Fruit fly (Drosophila melanogaster): ENCODE measurements around the gene if.
A peak's percentile ranks its signal among the peaks of the same experiment; 100 is the strongest.

The if gene

DNA sequence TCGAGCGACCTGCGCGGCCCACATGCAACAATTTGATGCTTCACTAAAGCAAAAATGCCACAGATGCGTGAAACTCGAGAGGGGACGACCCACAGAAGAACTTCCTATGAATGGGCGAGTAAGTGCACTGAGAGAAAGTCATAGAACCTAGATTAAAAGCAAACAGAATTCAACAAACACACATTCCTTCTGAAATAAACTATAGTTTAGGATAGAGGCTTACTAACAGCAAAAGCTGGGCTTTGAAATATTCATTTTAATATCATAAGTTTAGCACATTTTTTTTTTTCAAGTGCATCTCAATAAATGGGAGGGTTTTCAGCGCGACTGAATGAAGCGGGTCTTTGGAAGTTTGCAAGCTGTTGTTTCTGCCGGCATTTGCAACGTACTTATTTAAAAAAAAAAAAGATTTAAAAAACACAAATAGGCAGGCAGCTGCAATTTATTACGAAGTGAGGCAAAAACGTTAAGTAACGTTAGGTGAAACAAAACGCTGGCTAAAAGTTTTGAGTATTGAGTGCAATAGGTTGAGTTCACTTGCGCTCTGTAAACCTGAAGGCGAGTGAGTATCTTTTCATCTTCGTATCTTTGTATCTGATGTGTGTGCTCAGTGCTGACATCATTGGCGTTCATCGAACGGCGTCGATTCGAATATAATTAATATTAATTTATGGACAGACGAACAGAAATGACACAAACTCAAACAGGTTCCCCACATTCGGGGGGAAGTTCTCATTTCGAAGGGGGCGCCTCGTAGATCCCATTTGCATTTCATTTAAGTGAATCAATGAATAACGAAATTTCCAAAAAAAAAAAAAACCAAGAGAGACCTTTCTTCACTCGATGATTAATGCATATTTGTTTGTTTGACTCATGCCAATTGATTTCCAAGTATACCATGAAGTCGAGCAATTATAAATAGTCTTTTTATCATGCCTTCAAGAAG, 10.1 kb downstream of the if start (continued):
- no peak for TF ChIP-seq oc (tag; optimal IDR thresholded peaks at IDR 0.05)
- TF ChIP-seq CG10462 (GFP tag; optimal IDR thresholded peaks at IDR 0.05), result no peak
- peak; percentile 47; the same call in 1 of the 2 replicates for TF ChIP-seq ssp (GFP tag; IDR thresholded peaks at IDR 0.05)
- peak; percentile 17 for TF ChIP-seq CG1233 (GFP tag; optimal IDR thresholded peaks at IDR 0.05)
- no peak for TF ChIP-seq emc (GFP tag; optimal IDR thresholded peaks at IDR 0.05)
- no peak for TF ChIP-seq CG6654 (GFP tag; optimal IDR thresholded peaks at IDR 0.05)
- no peak for TF ChIP-seq CG12744 (GFP tag; optimal IDR thresholded peaks at IDR 0.05)
- TF ChIP-seq Dip3 (GFP tag; optimal IDR thresholded peaks at IDR 0.05), result no peak
- TF ChIP-seq chn (GFP tag; optimal IDR thresholded peaks at IDR 0.05), result peak; percentile 30
- no peak for TF ChIP-seq maf-S (GFP tag; optimal IDR thresholded peaks at IDR 0.05)
- no peak for TF ChIP-seq CTCF (GFP tag; optimal IDR thresholded peaks at IDR 0.05)
- no peak for TF ChIP-seq CG10431 (GFP tag; optimal IDR thresholded peaks at IDR 0.05)
- no peak for TF ChIP-seq Dbx (GFP tag; IDR thresholded peaks at IDR 0.05)
- TF ChIP-seq CG15514 (GFP tag; optimal IDR thresholded peaks at IDR 0.05), result no peak
- TF ChIP-seq sob (GFP tag; IDR thresholded peaks at IDR 0.05), result peak; percentile 59; the same call in 1 of the 2 replicates
- no peak for TF ChIP-seq Bgb (GFP tag; IDR thresholded peaks at IDR 0.05; ENCODE audit: partially characterized antibody)
- no peak for TF ChIP-seq CG17186 (GFP tag; optimal IDR thresholded peaks at IDR 0.05)
- no peak for TF ChIP-seq Dip2 (GFP tag; IDR thresholded peaks at IDR 0.05)
- TF ChIP-seq slbo (GFP tag; IDR thresholded peaks at IDR 0.05), result no peak
- peak; percentile 52 for TF ChIP-seq CG13624 (GFP tag; optimal IDR thresholded peaks at IDR 0.05)
- no peak for TF ChIP-seq rib (GFP tag; IDR thresholded peaks at IDR 0.05)
- no peak for TF ChIP-seq CG16813 (GFP tag; IDR thresholded peaks at IDR 0.05; ENCODE audit: partially characterized antibody)
- TF ChIP-seq HLH4C (GFP tag; IDR thresholded peaks at IDR 0.05; ENCODE audit: partially characterized antibody), result no peak
- TF ChIP-seq CG30431 (GFP tag; optimal IDR thresholded peaks at IDR 0.05), result peak; percentile 46
- peak; percentile 74; the same call in 2 of the 3 replicates for TF ChIP-seq Optix (GFP tag; IDR thresholded peaks at IDR 0.05)
- TF ChIP-seq CG8388 (GFP tag; optimal IDR thresholded peaks at IDR 0.05), result peak; percentile 36
- 0 out of 2 replicates have a peak, but pooled peaks have one; percentile 42 for TF ChIP-seq CG6272 (GFP tag; IDR thresholded peaks at IDR 0.05)
- TF ChIP-seq hth (optimal IDR thresholded peaks at IDR 0.05), result no peak
- no peak for TF ChIP-seq hb (GFP tag; IDR thresholded peaks at IDR 0.05; ENCODE audit: partially characterized antibody)
- no peak for TF ChIP-seq cad (GFP tag; optimal IDR thresholded peaks at IDR 0.05)
- TF ChIP-seq CG8478 (optimal IDR thresholded peaks at IDR 0.05), result no peak
- peak; percentile 61 for TF ChIP-seq Dad (GFP tag; optimal IDR thresholded peaks at IDR 0.05)
- peak; percentile 46 for TF ChIP-seq lab (GFP tag; optimal IDR thresholded peaks at IDR 0.05)
- peak; percentile 67 for TF ChIP-seq tap (tag; optimal IDR thresholded peaks at IDR 0.05)
- peak; percentile 36 for TF ChIP-seq Atf3 (GFP tag; optimal IDR thresholded peaks at IDR 0.05)
- TF ChIP-seq sug (tag; optimal IDR thresholded peaks at IDR 0.05), result no peak
- no peak for TF ChIP-seq abd-A (tag; optimal IDR thresholded peaks at IDR 0.05)
- TF ChIP-seq HHEX (GFP tag; optimal IDR thresholded peaks at IDR 0.05), result peak; percentile 30
- peak; percentile 30 for TF ChIP-seq nerfin-1 (tag; optimal IDR thresholded peaks at IDR 0.05)
- no peak for TF ChIP-seq ato (GFP tag; IDR thresholded peaks at IDR 0.05; ENCODE audit: partially characterized antibody)
- TF ChIP-seq CG12659 (GFP tag; optimal IDR thresholded peaks at IDR 0.05), result no peak
- peak in 1 of 2 experiments; percentile 40 for TF ChIP-seq Eip74EF (GFP tag; optimal IDR thresholded peaks at IDR 0.05)
- no peak for TF ChIP-seq C15 (GFP tag; IDR thresholded peaks at IDR 0.05)
- TF ChIP-seq CG30403 (GFP tag; optimal IDR thresholded peaks at IDR 0.05), result peak; percentile 53
- TF ChIP-seq exex (tag; optimal IDR thresholded peaks at IDR 0.05), result no peak
- peak; percentile 71 for TF ChIP-seq bab2 (GFP tag; optimal IDR thresholded peaks at IDR 0.05)
- TF ChIP-seq corto (GFP tag; optimal IDR thresholded peaks at IDR 0.05), result no peak
- peak; percentile 64 for TF ChIP-seq Side (GFP tag; optimal IDR thresholded peaks at IDR 0.05)
- peak; percentile 62; the same call in 1 of the 2 replicates for TF ChIP-seq dati (GFP tag; IDR thresholded peaks at IDR 0.05)
